Worm (Caenorhabditis elegans) whole organism, L4 larva: ENCODE data around the gene nck-1.
"Not testable (repeated sequence)": the region's sequence is repeated elsewhere in the genome, so short reads cannot be mapped to it uniquely, and the experiment has no call there.

ENCODE experiments used
- F44E2.7 ChIP-seq: fragments of 200-800 bp; sonication (Bioruptor generic); IDR thresholded peaks from 2 replicates; pipeline ENCODE4 v2.1.2; 2022; ENCODE audit warnings: missing genetic modification characterization, missing compliant biosample characterization
- nhr-10 ChIP-seq: fragments of 150-350 bp; optimal IDR thresholded peaks from 2 replicates; lab custom pipeline; 2014; ENCODE audit warnings: missing biosample characterization, missing genetic modification characterization
- nhr-28 ChIP-seq: fragments of 150-350 bp; optimal IDR thresholded peaks from 2 replicates; lab custom pipeline; 2014; ENCODE audit warnings: missing biosample characterization, missing genetic modification characterization
- saeg-2 ChIP-seq: fragments of 200-800 bp; sonication (Bioruptor generic); IDR thresholded peaks from 2 replicates; pipeline ENCODE4 v1.3.6; 2022; ENCODE audit warnings: missing genetic modification reagents, missing genetic modification characterization, missing compliant biosample characterization
- tag-97 ChIP-seq: fragments of 200-800 bp; sonication (Bioruptor generic); IDR thresholded peaks from 2 replicates; pipeline ENCODE4 v1.3.6; 2022; ENCODE audit warnings: missing genetic modification characterization, missing compliant biosample characterization
- zip-11 ChIP-seq: fragments of 200-800 bp; sonication (Bioruptor generic); IDR thresholded peaks from 2 replicates; pipeline ENCODE4 v1.3.6; 2022; ENCODE audit warnings: missing genetic modification characterization, missing compliant biosample characterization

- TF ChIP-seq zip-11; nhr-10 (tag; lab: Kevin White, UChicago); nhr-28 (tag; lab: Kevin White, UChicago); saeg-2 (GFP tag; lab: Robert Waterston, UW); tag-97 (GFP tag; lab: Robert Waterston, UW); F44E2.7 (GFP tag; lab: Robert Waterston, UW): not testable (repeated sequence)
Observed at ce11 chrX:4199829-4200228, 46.6 kb upstream of the nck-1 start, which contains the start of gene F20B6.5.
